Worm (Caenorhabditis elegans): ENCODE results near the gene F23B12.4.

F23B12.4 gene

DNA sequence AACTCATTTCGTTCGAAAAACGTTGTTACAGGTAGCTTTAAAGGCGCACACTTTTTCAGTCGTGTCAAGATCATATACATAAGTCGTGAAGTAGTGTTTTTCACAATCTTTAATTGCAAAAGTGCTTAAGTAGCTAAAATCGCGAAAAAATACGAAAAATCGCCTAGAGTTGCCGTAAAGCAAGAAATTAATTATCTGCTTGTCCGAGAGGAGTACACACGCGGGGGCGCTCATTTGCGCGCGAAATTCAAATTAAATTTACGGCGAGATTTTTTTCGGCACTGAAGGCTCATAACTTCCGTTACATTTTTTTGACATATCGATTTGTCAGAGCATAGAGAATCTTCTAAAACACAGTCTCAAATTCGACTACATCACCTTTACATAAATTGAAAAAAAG lies 19.2 kb downstream of the F23B12.4 start:
- TF ChIP-seq hrde-1 (tag; optimal IDR thresholded peaks at IDR 0.05; ENCODE audit: borderline replicate concordance) (peak; percentile 66), B0336.3 (GFP tag; IDR thresholded peaks at IDR 0.05) (no peak), ZK185.1 (tag; optimal IDR thresholded peaks at IDR 0.05; ENCODE audit: poor library complexity, severe bottlenecking) (no peak), xnd-1 (tag; optimal IDR thresholded peaks at IDR 0.05) (peak; percentile 5), him-1 (tag; optimal IDR thresholded peaks at IDR 0.05) (peak; percentile 17), lsl-1 (GFP tag; optimal IDR thresholded peaks at IDR 0.05) (no peak), lsy-27 (tag; optimal IDR thresholded peaks at IDR 0.05; ENCODE audit: borderline replicate concordance, insufficient read depth) (no peak), F33H1.4 (GFP tag; IDR thresholded peaks at IDR 0.05) (0 out of 2 replicates have a peak, but pooled peaks have one; percentile 11), madf-6 (GFP tag; IDR thresholded peaks at IDR 0.05) (0 out of 2 replicates have a peak, but pooled peaks have one; percentile 28), snpc-4 (GFP tag; optimal IDR thresholded peaks at IDR 0.05) (no peak), snpc-4 (tag; optimal IDR thresholded peaks at IDR 0.05) (peak in 1 of 4 experiments; percentile 13), tlf-1 (GFP tag; optimal IDR thresholded peaks at IDR 0.05) (no peak), lin-54 (GFP tag; optimal IDR thresholded peaks at IDR 0.05) (peak; percentile 9)

DNA sequence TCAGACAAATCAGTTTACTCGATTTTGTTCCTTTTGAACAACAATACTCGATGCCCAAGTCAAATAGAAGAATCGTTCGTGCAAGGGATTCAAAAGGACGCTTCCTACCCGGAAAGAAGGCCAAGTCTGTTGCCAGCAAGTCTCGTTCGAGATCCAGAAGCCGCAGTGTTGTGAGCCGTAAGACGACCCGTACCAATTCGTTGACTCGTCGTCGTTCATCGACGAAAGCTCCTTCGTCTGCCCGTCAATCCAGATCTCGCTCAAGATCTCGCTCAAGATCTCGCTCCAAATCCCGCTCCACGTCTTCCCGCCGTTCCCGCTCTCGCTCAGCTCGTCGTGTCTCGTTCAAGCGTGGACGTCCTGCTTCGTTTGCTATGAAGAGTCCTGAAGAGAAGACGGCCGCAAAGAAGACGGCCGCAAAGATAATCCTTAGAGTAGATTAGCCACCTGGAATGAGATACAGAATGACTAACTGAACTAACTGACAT lies 19.7 kb downstream of the F23B12.4 start, which contains the start of gene F08H9.2:
Gene F08H9.2, plus strand, starts transcription at position 51 of the 488 bp plus-strand sequence.
- no peak for TF ChIP-seq ceh-79 (tag; optimal IDR thresholded peaks at IDR 0.05)
- peak; percentile 76 for TF ChIP-seq zfh-2 (GFP tag; conservative IDR thresholded peaks at IDR 0.05)
- 0 out of 2 replicates have a peak, but pooled peaks have one; percentile 15 for TF ChIP-seq nfyb-1 (GFP tag; IDR thresholded peaks at IDR 0.05)
- no peak for TF ChIP-seq hsf-1 (GFP tag; IDR thresholded peaks at IDR 0.05)
- TF ChIP-seq sptf-2 (GFP tag; optimal IDR thresholded peaks at IDR 0.05), result no peak
- no peak for TF ChIP-seq snpc-3.4 (tag; optimal IDR thresholded peaks at IDR 0.05)
- no peak for TF ChIP-seq aptf-3 (GFP tag; IDR thresholded peaks at IDR 0.05)
- no peak for TF ChIP-seq F52B5.7 (tag; optimal IDR thresholded peaks at IDR 0.05)

- TF ChIP-seq T07F8.4 (tag; optimal IDR thresholded peaks at IDR 0.05) (no peak), nhr-80 (tag; optimal IDR thresholded peaks at IDR 0.05) (no peak), cebp-1 (GFP tag; IDR thresholded peaks at IDR 0.05) (no peak), cebp-1 (tag; optimal IDR thresholded peaks at IDR 0.05) (no peak), B0261.1 (tag; optimal IDR thresholded peaks at IDR 0.05) (no peak), pha-4 (tag; optimal IDR thresholded peaks at IDR 0.05) (no peak), hmg-20 (GFP tag; IDR thresholded peaks at IDR 0.05) (no peak), hlh-26 (GFP tag; conservative IDR thresholded peaks at IDR 0.05) (no peak), zim-3 (tag; optimal IDR thresholded peaks at IDR 0.05) (no peak)
Observed at ce11 chrV:14462653-14463052, 21.7 kb downstream of the F23B12.4 start.

DNA sequence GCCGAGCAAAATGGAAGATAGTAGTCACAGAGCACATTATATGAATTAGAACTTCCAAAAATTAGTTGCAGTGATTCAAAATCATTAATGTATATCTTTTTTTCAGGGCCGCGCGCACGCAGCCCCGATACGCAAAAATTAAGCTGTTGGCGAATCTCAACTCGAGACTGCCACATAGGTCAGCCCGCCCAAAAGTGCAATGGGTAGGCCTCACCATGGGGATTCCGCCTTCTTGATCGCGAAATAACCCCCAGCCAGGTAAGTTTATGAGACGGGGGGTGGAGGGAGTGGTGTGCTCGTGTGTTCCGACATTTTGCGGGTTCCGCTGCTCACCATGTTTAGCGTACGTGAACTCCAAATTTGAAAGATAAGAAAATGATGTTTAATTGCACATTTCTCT lies 22.1 kb downstream of the F23B12.4 start, which contains the start of gene F08H9.3:
Gene F08H9.3, minus strand, starts transcription at position 252 of the 400 bp plus-strand sequence.
- 0 out of 2 replicates have a peak, but pooled peaks have one; percentile 63 for TF ChIP-seq egl-44 (GFP tag; IDR thresholded peaks at IDR 0.05)
- peak; percentile 64 for TF ChIP-seq snpc-1.3 (tag; optimal IDR thresholded peaks at IDR 0.05; ENCODE audit: insufficient read depth)
- peak; percentile 62 for TF ChIP-seq egrh-3 (GFP tag; IDR thresholded peaks at IDR 0.05)
- TF ChIP-seq F49E8.2 (tag; optimal IDR thresholded peaks at IDR 0.05; ENCODE audit: insufficient read depth), result peak; percentile 38
- TF ChIP-seq lsl-1 (GFP tag; optimal IDR thresholded peaks at IDR 0.05), result peak; percentile 55
- peak; percentile 90 for TF ChIP-seq him-1 (tag; optimal IDR thresholded peaks at IDR 0.05)
- TF ChIP-seq B0336.3 (GFP tag; IDR thresholded peaks at IDR 0.05), result peak; percentile 52; the same call in 1 of the 2 replicates
- peak; percentile 35; the same call in 1 of the 2 replicates for TF ChIP-seq madf-8 (GFP tag; conservative IDR thresholded peaks at IDR 0.05)
- peak; percentile 55; the same call in 1 of the 2 replicates for TF ChIP-seq rcor-1 (GFP tag; IDR thresholded peaks at IDR 0.05)
- peak; percentile 95 for TF ChIP-seq hmg-1.2 (GFP tag; IDR thresholded peaks at IDR 0.05)
- 0 out of 2 replicates have a peak, but pooled peaks have one; percentile 18 for TF ChIP-seq ceh-91 (GFP tag; IDR thresholded peaks at IDR 0.05)
- TF ChIP-seq tbp1 (GFP tag; optimal IDR thresholded peaks at IDR 0.05), result peak; percentile 69
- peak; percentile 18 for TF ChIP-seq repo-1 (tag; optimal IDR thresholded peaks at IDR 0.05)
- 0 out of 2 replicates have a peak, but pooled peaks have one; percentile 48 for TF ChIP-seq bed-2 (GFP tag; IDR thresholded peaks at IDR 0.05)
- peak; percentile 2 for TF ChIP-seq ztf-18 (tag; optimal IDR thresholded peaks at IDR 0.05)
- peak; percentile 82 for TF ChIP-seq Y79H2A.3 (GFP tag; conservative IDR thresholded peaks at IDR 0.05)
- peak; percentile 10 for TF ChIP-seq efl-1 (GFP tag; optimal IDR thresholded peaks at IDR 0.05)

Data from whole organism, young adult.